Worm (Caenorhabditis elegans): Measurements from ENCODE around the gene C13C4.7.

DNA sequence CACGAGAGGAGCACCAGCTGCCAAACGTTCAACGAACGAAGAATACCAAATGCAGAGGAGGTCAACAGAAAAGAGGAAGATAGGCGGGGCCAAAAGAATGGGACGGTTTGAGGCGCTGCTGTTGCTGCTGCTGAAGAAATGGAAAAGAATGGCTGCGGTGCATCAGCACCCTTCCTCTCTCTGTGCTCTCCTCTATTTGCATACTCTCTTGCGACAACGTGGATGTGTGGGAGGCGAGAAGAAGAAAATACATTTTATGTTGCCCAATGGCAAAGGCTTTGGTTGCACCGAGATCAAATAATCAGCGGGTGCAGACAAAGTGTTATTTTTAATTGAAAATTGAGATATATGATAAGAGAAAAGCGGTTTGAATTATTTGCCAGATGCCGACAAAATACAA, 38.1 kb upstream of the C13C4.7 start:
- TF ChIP-seq dao-5 (tag; optimal IDR thresholded peaks at IDR 0.05) (no peak), him-1 (tag; optimal IDR thresholded peaks at IDR 0.05) (no peak)
